Fruit fly (Drosophila melanogaster) whole organism, wandering third instar larva: ENCODE measurements around the gene Tom20.

Experiments
- CG32264 ChIP-seq: fragments of 200-800 bp; sonication (Bioruptor generic); optimal IDR thresholded peaks from 2 replicates; lab custom pipeline; 2016; ENCODE audit warnings: missing biosample characterization, missing genetic modification characterization
- CG9705 ChIP-seq: fragments of 200-800 bp; sonication (Bioruptor generic); optimal IDR thresholded peaks from 2 replicates; lab custom pipeline; 2018; ENCODE audit warnings: missing biosample characterization, mild to moderate bottlenecking, missing genetic modification characterization
- Dfd ChIP-seq: fragments of >200 bp; optimal IDR thresholded peaks from 2 replicates; lab custom pipeline; 2017; ENCODE audit warnings: missing biosample characterization, missing genetic modification characterization
- GATAd ChIP-seq: sonication (Bioruptor generic); optimal IDR thresholded peaks from 2 replicates; lab custom pipeline; 2016; ENCODE audit warnings: missing biosample characterization, missing genetic modification characterization
- Hnf4 ChIP-seq: fragments of 200-800 bp; sonication (Bioruptor generic); optimal IDR thresholded peaks from 2 replicates; lab custom pipeline; 2016; ENCODE audit warnings: missing biosample characterization, mild to moderate bottlenecking, missing genetic modification characterization
- Hr78 ChIP-seq: fragments of >200 bp; optimal IDR thresholded peaks from 2 replicates; lab custom pipeline; 2017; ENCODE audit warnings: missing biosample characterization, missing genetic modification characterization
- Hr83 ChIP-seq: fragments of 200-300 bp; sonication (Bioruptor generic); optimal IDR thresholded peaks from 2 replicates; lab custom pipeline; 2016; ENCODE audit warnings: missing biosample characterization, mild to moderate bottlenecking, missing genetic modification characterization, moderate library complexity; ENCODE audit not compliant: poor library complexity, severe bottlenecking
- Mio ChIP-seq: sonication (Bioruptor generic); optimal IDR thresholded peaks from 2 replicates; lab custom pipeline; 2016; ENCODE audit warnings: missing biosample characterization, missing genetic modification characterization
- Myc ChIP-seq: fragments of >200 bp; optimal IDR thresholded peaks from 2 replicates; lab custom pipeline; 2017
- N ChIP-seq: fragments of >200 bp; optimal IDR thresholded peaks from 2 replicates; lab custom pipeline; 2018; ENCODE audit warnings: missing biosample characterization, missing external identifiers, missing genetic modification characterization
- OdsH ChIP-seq: fragments of 200-800 bp; sonication (Bioruptor generic); optimal IDR thresholded peaks from 2 replicates; lab custom pipeline; 2016; ENCODE audit warnings: missing biosample characterization, mild to moderate bottlenecking, missing genetic modification characterization
- Rel ChIP-seq, 2 experiments: fragments of 200-800 bp; sonication (Bioruptor generic) in 1 of 2; optimal IDR thresholded peaks; 2 replicates in 1 of 2; 3 replicates in 1 of 2; lab custom pipeline; 2016 to 2019; ENCODE audit warnings: mild to moderate bottlenecking in 2 of 2, missing biosample characterization in 2 of 2, missing genetic modification characterization in 2 of 2, moderate library complexity in 1 of 2
- Sp1 ChIP-seq: fragments of 200-800 bp; sonication (Bioruptor generic); optimal IDR thresholded peaks from 3 replicates; lab custom pipeline; 2019; ENCODE audit warnings: missing biosample characterization, mild to moderate bottlenecking, missing genetic modification characterization, moderate library complexity
- Vsx2 ChIP-seq: fragments of 200-300, 225-300 bp; sonication (Bioruptor generic); optimal IDR thresholded peaks from 2 replicates; lab custom pipeline; 2018; ENCODE audit warnings: missing biosample characterization, missing genetic modification characterization; ENCODE audit not compliant: partially characterized antibody
- brk ChIP-seq: fragments of 200-800 bp; sonication (Bioruptor generic); optimal IDR thresholded peaks from 2 replicates; lab custom pipeline; 2016; ENCODE audit warnings: missing biosample characterization, mild to moderate bottlenecking, missing genetic modification characterization
- dl ChIP-seq, 2 experiments: fragments of 175-275, 200-275 bp in 1 of 2; fragments of 200-275 bp in 1 of 2; sonication (Bioruptor generic); optimal IDR thresholded peaks; lab custom pipeline; 2018; ENCODE audit warnings: mild to moderate bottlenecking in 2 of 2, missing biosample characterization in 2 of 2, missing genetic modification characterization in 2 of 2, moderate library complexity in 2 of 2; ENCODE audit not compliant: partially characterized antibody in 2 of 2, insufficient read depth in 1 of 2
- dmrt93B ChIP-seq: fragments of 200-800 bp; sonication (Bioruptor generic); optimal IDR thresholded peaks from 2 replicates; lab custom pipeline; 2018; ENCODE audit warnings: missing biosample characterization, mild to moderate bottlenecking, missing genetic modification characterization
- dsf ChIP-seq: sonication (Bioruptor generic); optimal IDR thresholded peaks from 2 replicates; lab custom pipeline; 2016; ENCODE audit warnings: missing biosample characterization, missing genetic modification characterization, borderline replicate concordance
- foxo ChIP-seq, 2 experiments: fragments of 200-800 bp; sonication (Bioruptor generic); optimal IDR thresholded peaks; 2 replicates in 1 of 2; 3 replicates in 1 of 2; lab custom pipeline; 2016 to 2017; ENCODE audit warnings: missing biosample characterization in 2 of 2, missing genetic modification characterization in 2 of 2
- fru ChIP-seq: fragments of 200-800 bp; sonication (Bioruptor generic); optimal IDR thresholded peaks from 3 replicates; lab custom pipeline; 2016; ENCODE audit warnings: missing biosample characterization, mild to moderate bottlenecking, missing genetic modification characterization
- h ChIP-seq: fragments of 200-800 bp; sonication (Bioruptor generic); optimal IDR thresholded peaks from 3 replicates; lab custom pipeline; 2016; ENCODE audit warnings: missing biosample characterization, mild to moderate bottlenecking, missing genetic modification characterization
- jim ChIP-seq: fragments of 175-275, 200-325 bp; sonication (Bioruptor generic); optimal IDR thresholded peaks from 2 replicates; lab custom pipeline; 2016; ENCODE audit warnings: missing biosample characterization, mild to moderate bottlenecking, missing genetic modification characterization
- pan ChIP-seq: fragments of >200 bp; optimal IDR thresholded peaks from 2 replicates; lab custom pipeline; 2017
- psq ChIP-seq: fragments of 200-800 bp; sonication (Bioruptor generic); optimal IDR thresholded peaks from 3 replicates; lab custom pipeline; 2017; ENCODE audit warnings: missing biosample characterization, mild to moderate bottlenecking, missing genetic modification characterization, moderate library complexity
- rgr ChIP-seq: fragments of 200-800 bp; sonication (Bioruptor generic); optimal IDR thresholded peaks from 3 replicates; lab custom pipeline; 2016; ENCODE audit warnings: missing biosample characterization, mild to moderate bottlenecking, missing genetic modification characterization
- sage ChIP-seq: fragments of 200-800 bp; sonication (Bioruptor generic); optimal IDR thresholded peaks from 2 replicates; lab custom pipeline; 2016; ENCODE audit warnings: missing biosample characterization, mild to moderate bottlenecking, missing genetic modification characterization
- tai ChIP-seq: sonication (Bioruptor generic); optimal IDR thresholded peaks from 2 replicates; lab custom pipeline; 2016; ENCODE audit warnings: missing biosample characterization, missing genetic modification characterization
- usp ChIP-seq: fragments of >200 bp; optimal IDR thresholded peaks from 2 replicates; lab custom pipeline; 2017; ENCODE audit warnings: missing biosample characterization, missing genetic modification characterization

Tom20 gene

dm6 chr3L:20003235-20003493 is 2.7 kb downstream of the Tom20 start:
- TF ChIP-seq GATAd (GFP tag; lab: Kevin White, UChicago) (no peak), foxo (GFP tag; optimal IDR thresholded peaks at IDR 0.05; lab: Kevin White, UChicago) (no peak), Hr78 (GFP tag; lab: Kevin White, UChicago) (no peak), Dfd (GFP tag; lab: Kevin White, UChicago) (no peak), brk (GFP tag; lab: Kevin White, UChicago) (no peak), N (GFP tag; lab: Kevin White, UChicago) (no peak), pan (lab: Kevin White, UChicago) (no peak), fru (no peak), Hr83 (GFP tag; lab: Kevin White, UChicago) (no peak), Rel (GFP tag; optimal IDR thresholded peaks at IDR 0.05; lab: Kevin White, UChicago) (no peak), Rel (tag; optimal IDR thresholded peaks at IDR 0.05; lab: Kevin White, UChicago) (no peak), psq (GFP tag; lab: Kevin White, UChicago) (no peak), rgr (no peak), dl (GFP tag; optimal IDR thresholded peaks at IDR 0.05; lab: Kevin White, UChicago; ENCODE audit: insufficient read depth in 1 of 2, partially characterized antibody in 2 of 2) (no peak), Hnf4 (GFP tag; lab: Kevin White, UChicago) (no peak), OdsH (GFP tag; lab: Kevin White, UChicago) (no peak), Vsx2 (GFP tag; lab: Kevin White, UChicago) (no peak), jim (GFP tag; lab: Kevin White, UChicago) (no peak)

dm6 chr3L:20004442-20004869 is 4.0 kb downstream of the Tom20 start:
- TF ChIP-seq Vsx2 (GFP tag; lab: Kevin White, UChicago) (peak; percentile 79), dmrt93B (no peak), sage (GFP tag; lab: Kevin White, UChicago) (peak; percentile 31), CG32264 (GFP tag; lab: Kevin White, UChicago) (no peak), Myc (lab: Kevin White, UChicago) (peak; percentile 64), tai (GFP tag; lab: Kevin White, UChicago) (no peak), dl (GFP tag; optimal IDR thresholded peaks at IDR 0.05; lab: Kevin White, UChicago; ENCODE audit: insufficient read depth in 1 of 2, partially characterized antibody in 2 of 2) (no peak), dsf (GFP tag; lab: Kevin White, UChicago) (no peak), Mio (GFP tag; lab: Kevin White, UChicago) (no peak), CG9705 (GFP tag; lab: Kevin White, UChicago) (no peak), Hr83 (GFP tag; lab: Kevin White, UChicago) (peak; percentile 0)
- TF ChIP-seq, all 38 proteins: peak for 4

DNA sequence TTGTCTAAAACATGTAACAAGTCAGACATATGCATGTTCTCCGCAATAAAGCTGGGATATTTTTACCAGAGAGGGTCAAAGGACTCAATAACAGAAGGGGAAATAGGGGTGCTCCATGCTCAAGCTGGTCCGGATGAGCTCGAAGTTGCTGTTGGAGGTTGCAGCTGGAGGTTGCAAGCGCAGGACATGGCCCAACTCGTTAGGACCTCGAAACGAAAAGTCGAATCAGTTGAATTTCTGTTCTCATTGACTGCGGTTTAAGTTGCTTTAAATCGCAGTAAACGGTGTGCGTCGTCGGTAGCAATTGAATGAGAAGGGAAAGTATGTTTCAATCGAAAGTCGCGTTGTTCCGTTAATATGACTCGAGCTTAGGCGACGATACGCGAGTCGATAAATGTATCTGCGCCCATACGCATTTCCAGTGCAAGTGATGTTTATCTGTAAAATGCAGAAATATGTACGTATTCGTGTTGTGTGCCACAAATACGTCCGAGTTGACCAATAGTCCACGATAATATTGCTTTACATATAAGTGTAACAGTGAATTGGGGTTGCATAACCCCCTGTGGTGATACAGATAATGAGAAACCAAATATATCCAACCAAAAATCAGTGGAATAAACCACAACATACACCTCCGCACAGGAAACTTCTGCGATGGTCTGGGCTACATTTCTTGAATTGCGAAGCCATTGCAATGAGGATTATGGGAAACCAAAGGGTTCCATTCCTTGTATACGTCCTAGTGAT is 4.8 kb downstream of the Tom20 start, which contains the start of gene kug:
TSS of gene kug (plus strand) at position 269 of the 750 bp plus-strand sequence.
- no peak for TF ChIP-seq h (GFP tag; lab: Kevin White, UChicago)
- TF ChIP-seq, all 38 proteins: peak for 0

- TF ChIP-seq sage (GFP tag; lab: Kevin White, UChicago) (no peak), dmrt93B (no peak), Sp1 (GFP tag; lab: Kevin White, UChicago) (no peak), tai (GFP tag; lab: Kevin White, UChicago) (peak; percentile 34), h (GFP tag; lab: Kevin White, UChicago) (no peak), Hr83 (GFP tag; lab: Kevin White, UChicago) (no peak), Rel (GFP tag; optimal IDR thresholded peaks at IDR 0.05; lab: Kevin White, UChicago) (no peak), Rel (tag; optimal IDR thresholded peaks at IDR 0.05; lab: Kevin White, UChicago) (peak; percentile 77), dl (GFP tag; optimal IDR thresholded peaks at IDR 0.05; lab: Kevin White, UChicago; ENCODE audit: insufficient read depth in 1 of 2, partially characterized antibody in 2 of 2) (no peak), usp (GFP tag; lab: Kevin White, UChicago) (no peak), fru (no peak)
- TF ChIP-seq, all 38 proteins: peak for 2
Measured at dm6 chr3L:20006269-20007265, 6.1 kb downstream of the Tom20 start.
